Worm (Caenorhabditis elegans) whole organism, L4 larva: ENCODE data around the gene Y38E10A.2.

Experiments used
- D1046.2 ChIP-seq: fragments of 200-800 bp; sonication (Bioruptor generic); IDR thresholded peaks from 2 replicates; pipeline ENCODE4 v1.3.6; 2022; ENCODE audit warnings: missing genetic modification characterization, missing compliant biosample characterization
- T20F7.1 ChIP-seq: fragments of 200-800 bp; sonication (Bioruptor generic); optimal IDR thresholded peaks from 2 replicates; lab custom pipeline; 2018; ENCODE audit warnings: mild to moderate bottlenecking, missing genetic modification characterization, missing compliant biosample characterization
- aha-1 ChIP-seq: fragments of 150-350 bp; peaks from one replicate; lab custom pipeline; 2014; ENCODE audit warnings: missing biosample characterization, missing genetic modification characterization
- aly-2 ChIP-seq: sonication (generic microtip); optimal IDR thresholded peaks from 2 replicates; lab custom pipeline; 2018; ENCODE audit warnings: missing biosample characterization, missing genetic modification characterization
- attf-4 ChIP-seq: sonication (generic microtip); optimal IDR thresholded peaks from 3 replicates; lab custom pipeline; 2017; ENCODE audit warnings: missing biosample characterization, missing genetic modification characterization
- ceh-44 ChIP-seq: fragments of 200-800 bp; sonication (Bioruptor generic); IDR thresholded peaks from 2 replicates; pipeline ENCODE4 v1.3.6; 2022; ENCODE audit warnings: missing genetic modification reagents, missing genetic modification characterization, missing compliant biosample characterization
- ceh-62 ChIP-seq: sonication (generic microtip); optimal IDR thresholded peaks from 2 replicates; lab custom pipeline; 2017; ENCODE audit warnings: missing biosample characterization, missing genetic modification characterization
- ceh-82 ChIP-seq: sonication (generic microtip); optimal IDR thresholded peaks from 2 replicates; lab custom pipeline; 2017; ENCODE audit warnings: missing biosample characterization, missing genetic modification characterization
- cey-2 ChIP-seq: sonication (generic microtip); optimal IDR thresholded peaks from 3 replicates; lab custom pipeline; 2017; ENCODE audit warnings: missing genetic modification characterization, mild to moderate bottlenecking, missing compliant biosample characterization, antibody characterized with exemption, borderline replicate concordance; ENCODE audit not compliant: insufficient read depth
- ctbp-1 ChIP-seq: fragments of 200-800 bp; sonication (Bioruptor generic); IDR thresholded peaks from 2 replicates; pipeline ENCODE4 v1.3.6; 2022; ENCODE audit warnings: missing genetic modification reagents, missing genetic modification characterization, missing compliant biosample characterization
- daf-8 ChIP-seq: fragments of 200-800 bp; sonication (Bioruptor generic); IDR thresholded peaks from 2 replicates; pipeline ENCODE4 v1.3.6; 2022; ENCODE audit warnings: missing genetic modification characterization, missing compliant biosample characterization
- dmd-9 ChIP-seq: fragments of 200-800 bp; sonication (Bioruptor generic); IDR thresholded peaks from 2 replicates; pipeline ENCODE4 v1.3.6; 2022; ENCODE audit warnings: missing genetic modification reagents, missing genetic modification characterization, missing compliant biosample characterization
- dve-1 ChIP-seq: sonication (generic microtip); optimal IDR thresholded peaks from 2 replicates; lab custom pipeline; 2017; ENCODE audit warnings: antibody characterized with exemption, mild to moderate bottlenecking, missing genetic modification characterization, missing compliant biosample characterization; ENCODE audit not compliant: insufficient read depth
- lim-7 ChIP-seq: fragments of 200-800 bp; sonication (Bioruptor generic); IDR thresholded peaks from 2 replicates; pipeline ENCODE4 v1.3.6; 2022; ENCODE audit warnings: missing genetic modification characterization, missing compliant biosample characterization
- lin-13 ChIP-seq: fragments of 150-350 bp; optimal IDR thresholded peaks from 2 replicates; lab custom pipeline; 2014; ENCODE audit warnings: missing biosample characterization, missing genetic modification reagents, missing genetic modification characterization
- madf-5 ChIP-seq, 2 experiments: fragments of 200-800 bp; sonication (Bioruptor generic); IDR thresholded peaks; 2 replicates each; pipeline ENCODE4 v1.3.6; 2022; ENCODE audit warnings: missing compliant biosample characterization in 2 of 2, missing genetic modification characterization in 2 of 2
- mdt-29 ChIP-seq: fragments of 200-800 bp; sonication (Bioruptor generic); IDR thresholded peaks from 2 replicates; pipeline ENCODE4 v1.3.6; 2022; ENCODE audit warnings: missing genetic modification reagents, missing genetic modification characterization, missing compliant biosample characterization
- mes-2 ChIP-seq: sonication (generic microtip); optimal IDR thresholded peaks from 2 replicates; lab custom pipeline; 2016; ENCODE audit warnings: missing genotype, mild to moderate bottlenecking, missing genetic modification characterization, missing compliant biosample characterization; ENCODE audit not compliant: poor library complexity, severe bottlenecking
- nhr-11 ChIP-seq: fragments of 150-350 bp; optimal IDR thresholded peaks from 2 replicates; lab custom pipeline; 2014; ENCODE audit warnings: missing biosample characterization, missing genetic modification characterization
- nhr-111 ChIP-seq: fragments of 200-800 bp; sonication (Bioruptor generic); optimal IDR thresholded peaks from 2 replicates; lab custom pipeline; 2018; ENCODE audit warnings: mild to moderate bottlenecking, missing genetic modification characterization, missing compliant biosample characterization
- nhr-28 ChIP-seq: fragments of 150-350 bp; optimal IDR thresholded peaks from 2 replicates; lab custom pipeline; 2014; ENCODE audit warnings: missing biosample characterization, missing genetic modification characterization
- nhr-41 ChIP-seq: fragments of 200-800 bp; sonication (Bioruptor generic); IDR thresholded peaks from 2 replicates; pipeline ENCODE4 v1.3.6; 2022; ENCODE audit warnings: missing genetic modification reagents, missing genetic modification characterization, missing compliant biosample characterization
- nhr-42 ChIP-seq: fragments of 200-800 bp; sonication (Bioruptor generic); IDR thresholded peaks from 2 replicates; pipeline ENCODE4 v1.3.6; 2022; ENCODE audit warnings: missing genetic modification characterization, missing compliant biosample characterization
- nhr-77 ChIP-seq: fragments of 150-350 bp; optimal IDR thresholded peaks from 2 replicates; lab custom pipeline; 2014; ENCODE audit warnings: missing biosample characterization, missing genetic modification characterization
- php-3 ChIP-seq: fragments of 200-800 bp; sonication (Bioruptor generic); IDR thresholded peaks from 2 replicates; pipeline ENCODE4 v1.3.6; 2022; ENCODE audit warnings: missing genetic modification reagents, missing genetic modification characterization, missing compliant biosample characterization
- saeg-2 ChIP-seq: fragments of 200-800 bp; sonication (Bioruptor generic); IDR thresholded peaks from 2 replicates; pipeline ENCODE4 v1.3.6; 2022; ENCODE audit warnings: missing genetic modification reagents, missing genetic modification characterization, missing compliant biosample characterization
- sdz-12 ChIP-seq: fragments of 200-800 bp; sonication (Bioruptor generic); optimal IDR thresholded peaks from 2 replicates; lab custom pipeline; 2018; ENCODE audit warnings: mild to moderate bottlenecking, missing genetic modification characterization, missing compliant biosample characterization
- skn-1 ChIP-seq: fragments of 150-350 bp; optimal IDR thresholded peaks from 2 replicates; lab custom pipeline; 2014; ENCODE audit warnings: missing biosample characterization, missing genetic modification characterization
- snpc-1.2 ChIP-seq: fragments of 200-800 bp; sonication (Bioruptor generic); IDR thresholded peaks from 2 replicates; pipeline ENCODE4 v1.3.6; 2022; ENCODE audit warnings: missing genetic modification reagents, missing genetic modification characterization, missing compliant biosample characterization
- snpc-4 ChIP-seq: fragments of 150-350 bp; optimal IDR thresholded peaks from 2 replicates; lab custom pipeline; 2014; ENCODE audit warnings: missing biosample characterization, missing genetic modification characterization
- spr-3 ChIP-seq: fragments of 200-800 bp; sonication (Bioruptor generic); optimal IDR thresholded peaks from 2 replicates; lab custom pipeline; 2018; ENCODE audit warnings: mild to moderate bottlenecking, missing genetic modification characterization, missing compliant biosample characterization
- tra-1 ChIP-seq: fragments of 200-800 bp; sonication (Bioruptor generic); IDR thresholded peaks from 2 replicates; pipeline ENCODE4 v1.3.6; 2022; ENCODE audit warnings: missing genetic modification reagents, missing genetic modification characterization, missing compliant biosample characterization
- unc-62 ChIP-seq, 3 experiments: fragments of 150-350 bp in 1 of 3; sonication (generic microtip); optimal IDR thresholded peaks in 2 of 3; peaks in 1 of 3; 1 replicate in 1 of 3; 2 replicates in 2 of 3; lab custom pipeline; 2014 to 2017; ENCODE audit warnings: missing biosample characterization in 3 of 3, missing genetic modification characterization in 3 of 3, missing genetic modification reagents in 3 of 3, missing genotype in 1 of 3
- zag-1 ChIP-seq: fragments of 150-350 bp; optimal IDR thresholded peaks from 2 replicates; lab custom pipeline; 2014; ENCODE audit warnings: missing biosample characterization, missing genetic modification characterization
- zfp-2 ChIP-seq: sonication (generic microtip); optimal IDR thresholded peaks from 2 replicates; lab custom pipeline; 2016; ENCODE audit warnings: mild to moderate bottlenecking, missing genetic modification characterization, missing compliant biosample characterization

Y38E10A.2 gene

ce11 chrII:12560210-12560609 lies 13.2 kb downstream of the Y38E10A.2 start, which contains the start of gene F49C5.12:
F49C5.12 (minus strand) TSS chrII:12560310.
- no peak for TF ChIP-seq attf-4
- TF ChIP-seq zag-1 (tag; lab: Kevin White, UChicago) = no peak
- no peak for TF ChIP-seq daf-8 (GFP tag; lab: Robert Waterston, UW)
- no peak for TF ChIP-seq nhr-111 (GFP tag; lab: Kevin White, UChicago)
- TF ChIP-seq dmd-9 (GFP tag; lab: Robert Waterston, UW) = no peak
- no peak for TF ChIP-seq lin-13 (GFP tag; lab: Kevin White, UChicago)

ce11 chrII:12555579-12555978 lies 17.9 kb downstream of the Y38E10A.2 start, which contains the start of gene F49C5.11:
F49C5.11 (plus strand) TSS chrII:12555879.
- TF ChIP-seq spr-3 (GFP tag; lab: Kevin White, UChicago) (no peak), unc-62 (GFP tag; optimal IDR thresholded peaks at IDR 0.05 in 1 of 2; lab: Kevin White, UChicago) (peak in 1 of 2 experiments; percentile 89), unc-62 (tag; optimal IDR thresholded peaks at IDR 0.05; lab: Kevin White, UChicago) (no peak), mdt-29 (GFP tag; lab: Robert Waterston, UW) (no peak), saeg-2 (no peak), sdz-12 (GFP tag; lab: Kevin White, UChicago) (no peak)

- TF ChIP-seq ceh-44 (GFP tag; lab: Robert Waterston, UW) (no peak), aha-1 (tag; lab: Kevin White, UChicago) (peak; percentile 55)
These were observed 22.5 kb downstream of the Y38E10A.2 start for ce11 chrII:12550940-12551339.

ce11 chrII:12549613-12550012 lies 23.8 kb downstream of the Y38E10A.2 start:
- TF ChIP-seq cey-2 (tag; lab: Kevin White, UChicago) (peak; percentile 16), spr-3 (GFP tag; lab: Kevin White, UChicago) (no peak), tra-1 (GFP tag; lab: Robert Waterston, UW) (0 out of 2 replicates have a peak, but pooled peaks have one; percentile 24), unc-62 (GFP tag; optimal IDR thresholded peaks at IDR 0.05 in 1 of 2; lab: Kevin White, UChicago) (peak in 1 of 2 experiments; percentile 80), unc-62 (tag; optimal IDR thresholded peaks at IDR 0.05; lab: Kevin White, UChicago) (no peak), aha-1 (tag; lab: Kevin White, UChicago) (peak; percentile 78), nhr-28 (peak; percentile 47)

- TF ChIP-seq nhr-77 (tag; lab: Kevin White, UChicago) = no peak
- TF ChIP-seq daf-8 (GFP tag; lab: Robert Waterston, UW) = no peak
- no peak for TF ChIP-seq D1046.2 (GFP tag; lab: Robert Waterston, UW)
- no peak for TF ChIP-seq aly-2
- no peak for TF ChIP-seq spr-3 (GFP tag; lab: Kevin White, UChicago)
- TF ChIP-seq ceh-62 (tag; lab: Kevin White, UChicago) = no peak
- no peak for TF ChIP-seq mes-2
- no peak for TF ChIP-seq T20F7.1 (GFP tag; lab: Kevin White, UChicago)
- TF ChIP-seq nhr-11 (tag; lab: Kevin White, UChicago) = no peak
- no peak for TF ChIP-seq madf-5 (GFP tag; IDR thresholded peaks at IDR 0.05; lab: Robert Waterston, UW)
- no peak for TF ChIP-seq ctbp-1 (GFP tag; lab: Robert Waterston, UW)
- TF ChIP-seq php-3 (GFP tag; lab: Robert Waterston, UW) = no peak
- no peak for TF ChIP-seq nhr-42 (GFP tag; lab: Robert Waterston, UW)
- no peak for TF ChIP-seq nhr-41 (GFP tag; lab: Robert Waterston, UW)
- no peak for TF ChIP-seq sdz-12 (GFP tag; lab: Kevin White, UChicago)
These were observed 25.9 kb downstream of the Y38E10A.2 start, which contains the start of gene F49C5.16 for ce11 chrII:12547547-12547946. F49C5.16 (plus strand) TSS chrII:12547847.

- no peak for TF ChIP-seq snpc-4 (tag; lab: Kevin White, UChicago)
- TF ChIP-seq dve-1 = no peak
- no peak for TF ChIP-seq skn-1 (tag; lab: Kevin White, UChicago)
- TF ChIP-seq zfp-2 (tag; lab: Kevin White, UChicago) = no peak
- no peak for TF ChIP-seq saeg-2
- no peak for TF ChIP-seq ceh-82 (tag; lab: Kevin White, UChicago)
- TF ChIP-seq aha-1 (tag; lab: Kevin White, UChicago) = no peak
- TF ChIP-seq aly-2 = no peak
- no peak for TF ChIP-seq nhr-77 (tag; lab: Kevin White, UChicago)
- no peak for TF ChIP-seq lim-7 (GFP tag; lab: Robert Waterston, UW)
- no peak for TF ChIP-seq ceh-44 (GFP tag; lab: Robert Waterston, UW)
- TF ChIP-seq snpc-1.2 (GFP tag; lab: Robert Waterston, UW) = no peak
- TF ChIP-seq, all 104 proteins: peak for 0
These were observed 27.0 kb downstream of the Y38E10A.2 start, which contains the start of the genes F49C5.5 and F49C5.10 for ce11 chrII:12546413-12546812. F49C5.5 (minus strand) TSS chrII:12546513. F49C5.10 (plus strand) TSS chrII:12546756.
